Worm (Caenorhabditis elegans) whole organism, young adult: Measurements from ENCODE around the gene ifd-1.
A peak's percentile ranks its signal among the peaks of the same experiment; 100 is the strongest.

Source experiments
- B0261.1 ChIP-seq: sonication (generic microtip); optimal IDR thresholded peaks from 2 replicates; lab custom pipeline; 2016; ENCODE audit warnings: mild to moderate bottlenecking, missing genetic modification characterization, moderate library complexity, missing compliant biosample characterization
- C17E4.6 ChIP-seq: fragments of 200-800 bp; sonication (Bioruptor generic); IDR thresholded peaks from 2 replicates; pipeline ENCODE4 v1.3.6; 2022; ENCODE audit warnings: missing genetic modification reagents, missing genetic modification characterization, missing compliant biosample characterization
- D2030.7 ChIP-seq: fragments of 200-800 bp; sonication (Bioruptor generic); IDR thresholded peaks from 2 replicates; pipeline ENCODE4 v1.3.6; 2022; ENCODE audit warnings: missing genetic modification reagents, missing genetic modification characterization, missing compliant biosample characterization
- F22D6.2 ChIP-seq: sonication (generic microtip); optimal IDR thresholded peaks from 2 replicates; lab custom pipeline; 2016; ENCODE audit warnings: mild to moderate bottlenecking, missing genetic modification characterization, missing compliant biosample characterization
- F49E8.2 ChIP-seq: sonication (generic microtip); optimal IDR thresholded peaks from 3 replicates; lab custom pipeline; 2017; ENCODE audit warnings: missing genetic modification characterization, mild to moderate bottlenecking, missing compliant biosample characterization, antibody characterized with exemption, moderate library complexity; ENCODE audit not compliant: insufficient read depth
- T07F8.4 ChIP-seq: sonication (generic microtip); optimal IDR thresholded peaks from 2 replicates; lab custom pipeline; 2016; ENCODE audit warnings: mild to moderate bottlenecking, missing genetic modification characterization, moderate library complexity, missing compliant biosample characterization
- Y53F4B.3 ChIP-seq: fragments of 200-800 bp; sonication (Bioruptor generic); IDR thresholded peaks from 2 replicates; pipeline ENCODE4 v1.3.6; 2022; ENCODE audit warnings: missing genetic modification reagents, missing genetic modification characterization, missing compliant biosample characterization
- Y56A3A.18 ChIP-seq: fragments of 200-800 bp; sonication (Bioruptor generic); IDR thresholded peaks from 2 replicates; pipeline ENCODE4 v1.3.6; 2022; ENCODE audit warnings: missing genetic modification reagents, missing genetic modification characterization, missing compliant biosample characterization
- Y79H2A.3 ChIP-seq: fragments of 200-800 bp; sonication (Bioruptor generic); conservative IDR thresholded peaks from 2 replicates; pipeline ENCODE4 v1.3.6; 2022; ENCODE audit warnings: missing genetic modification reagents, missing genetic modification characterization, missing compliant biosample characterization
- Y95B8A.8 ChIP-seq: fragments of 200-800 bp; sonication (Bioruptor generic); IDR thresholded peaks from 2 replicates; pipeline ENCODE4 v1.3.6; 2022; ENCODE audit warnings: missing genetic modification reagents, missing genetic modification characterization, missing compliant biosample characterization
- aptf-2 ChIP-seq: fragments of 200-800 bp; sonication (Bioruptor generic); conservative IDR thresholded peaks from 2 replicates; pipeline ENCODE4 v1.3.6; 2022; ENCODE audit warnings: missing genetic modification reagents, missing genetic modification characterization, missing compliant biosample characterization
- attf-5 ChIP-seq: fragments of 200-800 bp; sonication (Bioruptor generic); optimal IDR thresholded peaks from 2 replicates; lab custom pipeline; 2018; ENCODE audit warnings: mild to moderate bottlenecking, missing genetic modification characterization, missing compliant biosample characterization
- attf-6 ChIP-seq: fragments of 200-800 bp; sonication (Bioruptor generic); IDR thresholded peaks from 2 replicates; pipeline ENCODE4 v1.3.6; 2022; ENCODE audit warnings: missing genetic modification reagents, missing genetic modification characterization, missing compliant biosample characterization
- bed-1 ChIP-seq: fragments of 200-800 bp; sonication (Bioruptor generic); IDR thresholded peaks from 2 replicates; pipeline ENCODE4 v1.3.6; 2022; ENCODE audit warnings: missing genetic modification reagents, missing genetic modification characterization, missing compliant biosample characterization
- chd-7 ChIP-seq: sonication (generic microtip); optimal IDR thresholded peaks from 2 replicates; lab custom pipeline; 2016; ENCODE audit warnings: mild to moderate bottlenecking, missing genetic modification characterization, moderate library complexity, missing compliant biosample characterization
- die-1 ChIP-seq: sonication (generic microtip); optimal IDR thresholded peaks from 2 replicates; lab custom pipeline; 2016; ENCODE audit warnings: missing genotype, mild to moderate bottlenecking, missing genetic modification characterization, missing compliant biosample characterization
- dpl-1 ChIP-seq: fragments of 150-350 bp; optimal IDR thresholded peaks from 2 replicates; lab custom pipeline; 2014; ENCODE audit warnings: missing biosample characterization, missing genetic modification reagents, missing genetic modification characterization
- egl-44 ChIP-seq: fragments of 200-800 bp; sonication (Bioruptor generic); IDR thresholded peaks from 2 replicates; pipeline ENCODE4 v1.3.6; 2022; ENCODE audit warnings: missing genetic modification reagents, missing genetic modification characterization, missing compliant biosample characterization
- him-1 ChIP-seq: sonication (generic microtip); optimal IDR thresholded peaks from 2 replicates; lab custom pipeline; 2016; ENCODE audit warnings: missing genotype, missing genetic modification reagents, missing genetic modification characterization, missing compliant biosample characterization
- hmg-1.2 ChIP-seq: fragments of 200-800 bp; sonication (Bioruptor generic); IDR thresholded peaks from 2 replicates; pipeline ENCODE4 v1.3.6; 2022; ENCODE audit warnings: missing genetic modification reagents, missing genetic modification characterization, missing compliant biosample characterization
- let-607 ChIP-seq, 2 experiments: fragments of 200-800 bp in 1 of 2; sonication (Bioruptor generic) in 1 of 2; sonication (generic microtip) in 1 of 2; optimal IDR thresholded peaks; 2 replicates each; lab custom pipeline; 2016 to 2018; ENCODE audit warnings: mild to moderate bottlenecking in 2 of 2, missing compliant biosample characterization in 2 of 2, missing genetic modification characterization in 2 of 2, moderate library complexity in 2 of 2, missing genotype in 1 of 2
- lin-26 ChIP-seq: fragments of 200-800 bp; sonication (Bioruptor generic); IDR thresholded peaks from 2 replicates; pipeline ENCODE4 v1.3.6; 2022; ENCODE audit warnings: missing genetic modification reagents, missing genetic modification characterization, missing compliant biosample characterization
- lin-40 ChIP-seq: sonication (generic microtip); optimal IDR thresholded peaks from 2 replicates; lab custom pipeline; 2016; ENCODE audit warnings: missing genetic modification characterization, mild to moderate bottlenecking, missing compliant biosample characterization, missing genotype, missing genetic modification reagents
- lin-54 ChIP-seq: fragments of 200-800 bp; sonication (Bioruptor generic); optimal IDR thresholded peaks from 2 replicates; lab custom pipeline; 2018; ENCODE audit warnings: mild to moderate bottlenecking, missing genetic modification characterization, missing compliant biosample characterization
- madf-3 ChIP-seq: fragments of 200-800 bp; sonication (Bioruptor generic); IDR thresholded peaks from 2 replicates; pipeline ENCODE4 v1.3.6; 2022; ENCODE audit warnings: missing genetic modification reagents, missing genetic modification characterization, missing compliant biosample characterization
- madf-8 ChIP-seq: fragments of 200-800 bp; sonication (Bioruptor generic); conservative IDR thresholded peaks from 2 replicates; pipeline ENCODE4 v1.3.6; 2022; ENCODE audit warnings: missing genetic modification reagents, missing genetic modification characterization, missing compliant biosample characterization
- mcd-1 ChIP-seq: fragments of 200-800 bp; sonication (Bioruptor generic); IDR thresholded peaks from 2 replicates; pipeline ENCODE4 v1.3.6; 2022; ENCODE audit warnings: missing genetic modification reagents, missing genetic modification characterization, missing compliant biosample characterization
- nfyb-1 ChIP-seq: fragments of 200-800 bp; sonication (Bioruptor generic); IDR thresholded peaks from 2 replicates; pipeline ENCODE4 v1.3.6; 2022; ENCODE audit warnings: missing genetic modification reagents, missing genetic modification characterization, missing compliant biosample characterization
- nhr-120 ChIP-seq: fragments of 200-800 bp; sonication (Bioruptor generic); IDR thresholded peaks from 2 replicates; pipeline ENCODE4 v1.3.6; 2022; ENCODE audit warnings: missing genetic modification characterization, missing compliant biosample characterization
- nhr-27 ChIP-seq: fragments of 200-800 bp; sonication (Bioruptor generic); optimal IDR thresholded peaks from 2 replicates; lab custom pipeline; 2018; ENCODE audit warnings: mild to moderate bottlenecking, missing genetic modification characterization, moderate library complexity, missing compliant biosample characterization
- nhr-80 ChIP-seq: sonication (generic microtip); optimal IDR thresholded peaks from 2 replicates; lab custom pipeline; 2016; ENCODE audit warnings: missing genetic modification characterization, missing compliant biosample characterization
- pbrm-1 ChIP-seq: fragments of 200-800 bp; sonication (Bioruptor generic); IDR thresholded peaks from 2 replicates; pipeline ENCODE4 v1.3.6; 2022; ENCODE audit warnings: missing genetic modification reagents, missing genetic modification characterization, missing compliant biosample characterization
- pha-4 ChIP-seq: fragments of 150-350 bp; sonication (generic microtip); optimal IDR thresholded peaks from 2 replicates; lab custom pipeline; 2014; ENCODE audit warnings: missing biosample characterization, missing genetic modification reagents, missing genetic modification characterization
- rcor-1 ChIP-seq: fragments of 200-800 bp; sonication (Bioruptor generic); IDR thresholded peaks from 2 replicates; pipeline ENCODE4 v1.3.6; 2022; ENCODE audit warnings: missing genetic modification reagents, missing genetic modification characterization, missing compliant biosample characterization
- repo-1 ChIP-seq: sonication (generic microtip); optimal IDR thresholded peaks from 2 replicates; lab custom pipeline; 2017; ENCODE audit warnings: mild to moderate bottlenecking, missing genetic modification characterization, missing compliant biosample characterization
- rpc-1 ChIP-seq, 2 experiments: fragments of 150-350 bp in 1 of 2; sonication (generic microtip) in 1 of 2; optimal IDR thresholded peaks; 2 replicates each; lab custom pipeline; 2014 to 2018; ENCODE audit warnings: missing biosample characterization in 1 of 2, missing genetic modification characterization in 1 of 2, missing genetic modification reagents in 1 of 2, missing genotype in 1 of 2
- sea-2 ChIP-seq: fragments of 200-800 bp; sonication (Bioruptor generic); IDR thresholded peaks from 2 replicates; pipeline ENCODE4 v1.3.6; 2022; ENCODE audit warnings: missing genetic modification characterization, missing compliant biosample characterization
- snpc-1.1 ChIP-seq: sonication (generic microtip); optimal IDR thresholded peaks from 2 replicates; lab custom pipeline; 2017; ENCODE audit warnings: missing genetic modification characterization, mild to moderate bottlenecking, missing compliant biosample characterization, antibody characterized with exemption, moderate library complexity, missing genotype, missing genetic modification reagents; ENCODE audit not compliant: insufficient read depth
- snpc-1.3 ChIP-seq: sonication (generic microtip); optimal IDR thresholded peaks from 2 replicates; lab custom pipeline; 2017; ENCODE audit warnings: missing genetic modification characterization, mild to moderate bottlenecking, missing compliant biosample characterization, antibody characterized with exemption, moderate library complexity, missing genotype, missing genetic modification reagents; ENCODE audit not compliant: insufficient read depth
- snpc-4 ChIP-seq, 5 experiments: fragments of 150-350 bp in 1 of 5; sonication (generic microtip) in 4 of 5; optimal IDR thresholded peaks; 2 replicates each; lab custom pipeline; 2014 to 2018; ENCODE audit warnings: missing genetic modification characterization in 5 of 5, missing biosample characterization in 3 of 5, antibody characterized with exemption in 2 of 5, mild to moderate bottlenecking in 2 of 5, missing compliant biosample characterization in 2 of 5, missing genotype in 2 of 5, moderate library complexity in 2 of 5, missing genetic modification reagents in 1 of 5
- tbp1 ChIP-seq: fragments of 200-800 bp; sonication (Bioruptor generic); optimal IDR thresholded peaks from 2 replicates; lab custom pipeline; 2018; ENCODE audit warnings: mild to moderate bottlenecking, missing genetic modification characterization, missing compliant biosample characterization
- zim-3 ChIP-seq: sonication (generic microtip); optimal IDR thresholded peaks from 2 replicates; lab custom pipeline; 2017; ENCODE audit warnings: mild to moderate bottlenecking, missing genetic modification characterization, moderate library complexity, missing compliant biosample characterization

ifd-1 gene

DNA sequence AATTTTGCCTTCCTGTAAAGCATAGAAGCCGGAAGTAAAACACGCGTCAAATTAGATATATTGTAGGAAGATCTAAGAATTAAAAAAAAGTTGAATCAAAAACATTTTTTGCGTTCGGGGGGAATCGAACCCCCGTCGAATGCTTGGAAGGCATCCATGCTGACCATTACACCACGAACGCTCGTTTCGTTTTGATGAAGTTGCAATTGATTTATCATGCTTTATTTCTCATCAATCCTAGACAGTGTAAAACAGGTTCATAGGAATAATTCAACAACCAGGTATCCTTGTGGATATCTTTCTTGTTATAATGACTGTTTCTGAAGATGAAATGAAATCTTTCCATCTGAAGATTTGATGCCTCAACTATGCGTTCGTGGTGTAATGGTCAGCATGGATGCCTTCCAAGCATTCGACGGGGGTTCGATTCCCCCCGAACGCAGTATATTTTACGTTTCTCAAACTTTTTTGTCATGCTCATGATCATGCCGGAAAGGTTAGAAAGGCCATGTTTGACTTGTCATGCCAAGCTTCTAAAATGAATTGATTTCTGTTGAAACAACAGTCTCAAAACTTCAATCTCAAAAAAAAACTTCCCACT is 4.3 kb downstream of the ifd-1 start (continued):
- no peak for TF ChIP-seq aptf-2 (GFP tag; lab: Robert Waterston, UW)
- 0 out of 2 replicates have a peak, but pooled peaks have one; percentile 52 for TF ChIP-seq pbrm-1 (GFP tag; lab: Robert Waterston, UW)
- peak; percentile 26 for TF ChIP-seq nhr-80
- TF ChIP-seq attf-5 (GFP tag; lab: Kevin White, UChicago) = peak; percentile 18

DNA sequence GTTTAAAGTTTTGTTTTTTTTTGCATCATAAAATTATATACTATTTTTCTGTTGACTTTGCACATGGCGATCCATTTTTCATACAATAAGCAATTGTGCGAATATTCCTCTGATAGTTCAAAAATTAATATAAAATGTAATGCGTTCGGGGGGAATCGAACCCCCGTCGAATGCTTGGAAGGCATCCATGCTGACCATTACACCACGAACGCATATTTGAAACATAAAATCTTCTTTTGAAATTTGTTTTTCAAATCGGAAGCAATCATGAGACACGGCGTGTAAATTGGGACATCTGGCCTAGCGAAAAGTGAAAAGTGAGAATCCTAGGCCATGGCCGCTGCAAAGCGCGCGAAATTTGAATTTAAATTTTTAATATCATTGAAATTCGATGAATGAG is 5.8 kb downstream of the ifd-1 start:
- TF ChIP-seq hmg-1.2 (GFP tag; lab: Robert Waterston, UW) = peak; percentile 51
- TF ChIP-seq D2030.7 (GFP tag; lab: Robert Waterston, UW) = peak; percentile 87
- peak; percentile 76 for TF ChIP-seq rcor-1
- TF ChIP-seq tbp1 (GFP tag; lab: Kevin White, UChicago) = peak; percentile 81
- peak; percentile 56; the same call in 1 of the 2 replicates for TF ChIP-seq Y56A3A.18
- 0 out of 2 replicates have a peak, but pooled peaks have one; percentile 31 for TF ChIP-seq attf-6 (GFP tag; lab: Robert Waterston, UW)
- peak; percentile 63 for TF ChIP-seq pbrm-1 (GFP tag; lab: Robert Waterston, UW)
- TF ChIP-seq egl-44 (GFP tag; lab: Robert Waterston, UW) = 0 out of 2 replicates have a peak, but pooled peaks have one; percentile 14
- TF ChIP-seq snpc-1.3 (tag; lab: Kevin White, UChicago) = peak; percentile 6
- peak; percentile 53 for TF ChIP-seq rpc-1 (optimal IDR thresholded peaks at IDR 0.05; lab: Kevin White, UChicago)
- TF ChIP-seq rpc-1 (tag; optimal IDR thresholded peaks at IDR 0.05; lab: Kevin White, UChicago) = peak; percentile 72
- TF ChIP-seq Y53F4B.3 (GFP tag; lab: Robert Waterston, UW) = 0 out of 2 replicates have a peak, but pooled peaks have one; percentile 17
- TF ChIP-seq lin-26 = peak; percentile 47

DNA sequence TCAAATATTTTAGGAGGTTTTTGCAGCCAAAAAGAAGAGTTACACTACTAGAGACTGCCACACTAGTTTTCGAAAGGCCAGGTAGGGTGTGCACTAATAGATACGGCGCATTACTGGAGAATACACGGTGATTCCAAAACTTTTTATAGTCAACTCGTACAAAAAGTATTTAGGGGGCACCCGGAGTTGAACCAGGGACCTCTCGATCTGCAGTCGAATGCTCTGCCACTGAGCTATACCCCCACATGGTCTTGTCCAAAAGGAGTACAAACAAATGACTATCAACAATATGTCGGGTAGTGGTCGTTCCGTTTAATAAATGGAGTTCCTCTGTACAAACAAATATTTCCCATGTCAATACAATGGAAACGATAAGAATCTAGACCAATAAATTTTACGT is 6.3 kb downstream of the ifd-1 start:
- TF ChIP-seq snpc-1.1 (tag; lab: Kevin White, UChicago) (no peak), attf-5 (GFP tag; lab: Kevin White, UChicago) (peak; percentile 6), rcor-1 (no peak), chd-7 (peak; percentile 3), let-607 (tag; optimal IDR thresholded peaks at IDR 0.05; lab: Kevin White, UChicago) (peak in 1 of 2 experiments; percentile 10), Y79H2A.3 (no peak), sea-2 (GFP tag; lab: Robert Waterston, UW) (no peak), nfyb-1 (GFP tag; lab: Robert Waterston, UW) (0 out of 2 replicates have a peak, but pooled peaks have one; percentile 10), snpc-4 (GFP tag; optimal IDR thresholded peaks at IDR 0.05; lab: Kevin White, UChicago) (peak; percentile 27), snpc-4 (tag; optimal IDR thresholded peaks at IDR 0.05; lab: Kevin White, UChicago) (no peak), aptf-2 (GFP tag; lab: Robert Waterston, UW) (no peak), B0261.1 (tag; lab: Kevin White, UChicago) (peak; percentile 63), Y95B8A.8 (no peak), zim-3 (tag; lab: Kevin White, UChicago) (no peak), lin-54 (GFP tag; lab: Kevin White, UChicago) (peak; percentile 1), F22D6.2 (tag; lab: Kevin White, UChicago) (no peak), madf-3 (0 out of 2 replicates have a peak, but pooled peaks have one; percentile 17), nhr-27 (tag; lab: Kevin White, UChicago) (no peak), dpl-1 (no peak), him-1 (no peak), mcd-1 (GFP tag; lab: Robert Waterston, UW) (no peak), die-1 (tag; lab: Kevin White, UChicago) (peak; percentile 32), pha-4 (tag; lab: Kevin White, UChicago) (no peak), T07F8.4 (tag; lab: Kevin White, UChicago) (peak; percentile 4), repo-1 (tag; lab: Kevin White, UChicago) (no peak), madf-8 (GFP tag; lab: Robert Waterston, UW) (no peak), nhr-120 (no peak), pbrm-1 (GFP tag; lab: Robert Waterston, UW) (peak; percentile 32; the same call in 1 of the 2 replicates), C17E4.6 (GFP tag; lab: Robert Waterston, UW) (no peak), F49E8.2 (tag; lab: Kevin White, UChicago) (no peak), lin-40 (tag; lab: Kevin White, UChicago) (no peak), bed-1 (GFP tag; lab: Robert Waterston, UW) (no peak)
